Fruit fly (Drosophila melanogaster) whole organism, embryonic: Measurements from ENCODE around the gene Cad96Cb.
A peak's percentile ranks its signal among the peaks of the same experiment; 100 is the strongest.

ENCODE experiments used
- BtbVII ChIP-seq: fragments of 200-800 bp; sonication (Bioruptor generic); optimal IDR thresholded peaks from 3 replicates; lab custom pipeline; 2017; ENCODE audit warnings: missing biosample characterization, mild to moderate bottlenecking, missing genetic modification characterization
- CG10274 ChIP-seq: fragments of 200-800 bp; sonication (Bioruptor generic); optimal IDR thresholded peaks from 3 replicates; lab custom pipeline; 2017; ENCODE audit warnings: missing biosample characterization, mild to moderate bottlenecking, missing genetic modification characterization
- CG11560 ChIP-seq: fragments of 200-800 bp; sonication (Bioruptor generic); IDR thresholded peaks from 3 replicates; pipeline ENCODE4 v1.3.6; 2022; ENCODE audit warnings: missing biosample characterization, missing genetic modification characterization
- CG12104 ChIP-seq: fragments of 200-800 bp; sonication (Bioruptor generic); optimal IDR thresholded peaks from 3 replicates; lab custom pipeline; 2016; ENCODE audit warnings: missing biosample characterization, missing genetic modification characterization
- CG13123 ChIP-seq: fragments of 200-800 bp; sonication (Bioruptor generic); optimal IDR thresholded peaks from 2 replicates; lab custom pipeline; 2016; ENCODE audit warnings: missing biosample characterization, missing genetic modification characterization
- CG15601 ChIP-seq: fragments of 200-800 bp; sonication (Bioruptor generic); optimal IDR thresholded peaks from 3 replicates; lab custom pipeline; 2019; ENCODE audit warnings: missing biosample characterization, mild to moderate bottlenecking, missing genetic modification characterization, moderate library complexity
- CG15696 ChIP-seq: fragments of 200-800 bp; sonication (Bioruptor generic); optimal IDR thresholded peaks from 2 replicates; lab custom pipeline; 2019; ENCODE audit warnings: missing biosample characterization, mild to moderate bottlenecking, missing genetic modification characterization, moderate library complexity
- CG1603 ChIP-seq: fragments of 200-800 bp; sonication (Bioruptor generic); optimal IDR thresholded peaks from 2 replicates; lab custom pipeline; 2019; ENCODE audit warnings: missing biosample characterization, mild to moderate bottlenecking, missing genetic modification characterization, moderate library complexity
- CG17361 ChIP-seq: fragments of 200-800 bp; sonication (Bioruptor generic); IDR thresholded peaks from 3 replicates; pipeline ENCODE4 v1.3.6; 2022; ENCODE audit warnings: missing biosample characterization, missing genetic modification characterization
- CG3065 ChIP-seq: fragments of 200-800 bp; sonication (Bioruptor generic); optimal IDR thresholded peaks from 2 replicates; lab custom pipeline; 2016; ENCODE audit warnings: missing biosample characterization, missing genetic modification characterization
- CG3838 ChIP-seq: fragments of 200-800 bp; sonication (Bioruptor generic); optimal IDR thresholded peaks from 3 replicates; lab custom pipeline; 2016; ENCODE audit warnings: missing biosample characterization, missing genetic modification characterization
- CG5953 ChIP-seq: fragments of 200-800 bp; sonication (Bioruptor generic); IDR thresholded peaks from 2 replicates; pipeline ENCODE4 v1.3.6; 2022; ENCODE audit warnings: missing biosample characterization, missing genetic modification characterization
- CG6854 ChIP-seq: fragments of 200-800 bp; sonication (Bioruptor generic); optimal IDR thresholded peaks from 3 replicates; lab custom pipeline; 2017; ENCODE audit warnings: missing biosample characterization, mild to moderate bottlenecking, missing genetic modification characterization
- CG7556 ChIP-seq: fragments of 200-800 bp; sonication (Bioruptor generic); optimal IDR thresholded peaks from 2 replicates; lab custom pipeline; 2017; ENCODE audit warnings: missing biosample characterization, mild to moderate bottlenecking, missing genetic modification characterization
- CG7928 ChIP-seq: fragments of 200-800 bp; sonication (Bioruptor generic); optimal IDR thresholded peaks from 2 replicates; lab custom pipeline; 2017; ENCODE audit warnings: missing biosample characterization, mild to moderate bottlenecking, missing genetic modification characterization
- CoRest ChIP-seq: fragments of 200-800 bp; sonication (Bioruptor generic); optimal IDR thresholded peaks from 3 replicates; lab custom pipeline; 2018; ENCODE audit warnings: missing biosample characterization, mild to moderate bottlenecking, missing genetic modification characterization, moderate library complexity
- Ets65A ChIP-seq: fragments of 200-800 bp; sonication (Bioruptor generic); peaks from one replicate; lab custom pipeline; 2016; ENCODE audit warnings: missing biosample characterization, missing genetic modification characterization
- HLH4C ChIP-seq: fragments of 200-800 bp; sonication (Bioruptor generic); IDR thresholded peaks from 3 replicates; pipeline ENCODE4 v1.3.6; 2022; ENCODE audit warnings: missing biosample characterization, missing genetic modification characterization; ENCODE audit not compliant: partially characterized antibody
- Hand ChIP-seq: fragments of 200-800 bp; sonication (Bioruptor generic); optimal IDR thresholded peaks from 2 replicates; lab custom pipeline; 2017; ENCODE audit warnings: mild to moderate bottlenecking, missing biosample characterization, missing genetic modification reagents, missing genetic modification characterization
- HmgZ ChIP-seq: fragments of 200-800 bp; sonication (Bioruptor generic); optimal IDR thresholded peaks from 2 replicates; lab custom pipeline; 2018; ENCODE audit warnings: missing biosample characterization, mild to moderate bottlenecking, missing genetic modification characterization
- Hr3 ChIP-seq: fragments of 200-800 bp; sonication (Bioruptor generic); optimal IDR thresholded peaks from 3 replicates; lab custom pipeline; 2016; ENCODE audit warnings: missing biosample characterization, missing genetic modification characterization
- Lpt ChIP-seq: fragments of >200 bp; optimal IDR thresholded peaks from 2 replicates; lab custom pipeline; 2018; ENCODE audit warnings: missing biosample characterization, missing genetic modification characterization
- Med ChIP-seq: fragments of 200-800 bp; sonication (Bioruptor generic); peaks from one replicate; lab custom pipeline; 2016; ENCODE audit warnings: missing biosample characterization, missing genetic modification characterization, mild to moderate bottlenecking, inconsistent platforms, moderate library complexity
- Optix ChIP-seq: fragments of 200-800 bp; sonication (Bioruptor generic); IDR thresholded peaks from 3 replicates; pipeline ENCODE4 v1.3.6; 2022; ENCODE audit warnings: missing biosample characterization, missing genetic modification characterization
- Ptx1 ChIP-seq: fragments of 200-800 bp; sonication (Bioruptor generic); IDR thresholded peaks from 2 replicates; pipeline ENCODE4 v1.3.6; 2022; ENCODE audit warnings: missing biosample characterization, missing genetic modification characterization
- Rfx ChIP-seq: fragments of 200-800 bp; sonication (Bioruptor generic); IDR thresholded peaks from 2 replicates; pipeline ENCODE4 v1.3.6; 2022; ENCODE audit warnings: missing biosample characterization, missing genetic modification characterization
- bab2 ChIP-seq: fragments of 200-800 bp; sonication (Bioruptor generic); optimal IDR thresholded peaks from 2 replicates; lab custom pipeline; 2016; ENCODE audit warnings: missing biosample characterization, missing genetic modification characterization
- br ChIP-seq: fragments of >200 bp; optimal IDR thresholded peaks from 2 replicates; lab custom pipeline; 2017
- dm ChIP-seq: fragments of 200-800 bp; sonication (Bioruptor generic); optimal IDR thresholded peaks from 3 replicates; lab custom pipeline; 2016; ENCODE audit warnings: missing biosample characterization, missing genetic modification characterization
- ems ChIP-seq: fragments of 200-800 bp; sonication (Bioruptor generic); optimal IDR thresholded peaks from 3 replicates; lab custom pipeline; 2016; ENCODE audit warnings: missing biosample characterization, missing genetic modification characterization
- hb ChIP-seq: fragments of 200-800 bp; sonication (Bioruptor generic); IDR thresholded peaks from 3 replicates; pipeline ENCODE4 v1.3.6; 2022; ENCODE audit warnings: missing biosample characterization, missing genetic modification characterization; ENCODE audit not compliant: partially characterized antibody
- hkb ChIP-seq, 2 experiments: fragments of 200-800 bp in 1 of 2; fragments of >200 bp in 1 of 2; sonication (Bioruptor generic) in 1 of 2; IDR thresholded peaks in 1 of 2; optimal IDR thresholded peaks in 1 of 2; 2 replicates each; pipeline versions ENCODE4 v1.3.6 to Lab custom; 2017 to 2022; ENCODE audit warnings: missing biosample characterization in 1 of 2, missing genetic modification characterization in 1 of 2
- jumu ChIP-seq: fragments of 200-800 bp; sonication (Bioruptor generic); optimal IDR thresholded peaks from 3 replicates; lab custom pipeline; 2016; ENCODE audit warnings: missing biosample characterization, missing genetic modification characterization
- ken ChIP-seq: fragments of 200-800 bp; sonication (Bioruptor generic); IDR thresholded peaks from 3 replicates; pipeline ENCODE4 v1.3.6; 2022; ENCODE audit warnings: missing biosample characterization, missing genetic modification characterization
- kni ChIP-seq: fragments of 200-800 bp; sonication (Bioruptor generic); optimal IDR thresholded peaks from 3 replicates; lab custom pipeline; 2017; ENCODE audit warnings: mild to moderate bottlenecking, missing biosample characterization, missing genetic modification reagents, missing genetic modification characterization
- lmd ChIP-seq: fragments of 200-800 bp; sonication (Bioruptor generic); IDR thresholded peaks from 2 replicates; pipeline ENCODE4 v1.3.6; 2022; ENCODE audit warnings: missing biosample characterization, missing genetic modification characterization
- luna ChIP-seq: fragments of 200-800 bp; sonication (Bioruptor generic); optimal IDR thresholded peaks from 2 replicates; lab custom pipeline; 2016; ENCODE audit warnings: missing biosample characterization, missing genetic modification characterization
- mam ChIP-seq: fragments of 200-800 bp; sonication (Bioruptor generic); optimal IDR thresholded peaks from 3 replicates; lab custom pipeline; 2016; ENCODE audit warnings: missing biosample characterization, missing genetic modification characterization
- psq ChIP-seq: fragments of 200-800 bp; sonication (Bioruptor generic); optimal IDR thresholded peaks from 2 replicates; lab custom pipeline; 2017; ENCODE audit warnings: missing biosample characterization, missing genetic modification characterization
- pzg ChIP-seq: fragments of 200-800 bp; sonication (Bioruptor generic); optimal IDR thresholded peaks from 3 replicates; lab custom pipeline; 2018; ENCODE audit warnings: missing biosample characterization, mild to moderate bottlenecking, missing genetic modification characterization, moderate library complexity
- sc ChIP-seq, 3 experiments: fragments of >200 bp in 2 of 3; fragments of 200-800 bp in 1 of 3; sonication (Bioruptor generic) in 1 of 3; optimal IDR thresholded peaks; 2 replicates in 2 of 3; 3 replicates in 1 of 3; lab custom pipeline; 2017; ENCODE audit warnings: mild to moderate bottlenecking in 1 of 3, missing biosample characterization in 1 of 3, missing genetic modification characterization in 1 of 3, missing genetic modification reagents in 1 of 3
- sens ChIP-seq: fragments of 200-800 bp; sonication (Bioruptor generic); peaks from one replicate; lab custom pipeline; 2016; ENCODE audit warnings: missing biosample characterization, missing genetic modification characterization
- sima ChIP-seq: fragments of 200-800 bp; sonication (Bioruptor generic); optimal IDR thresholded peaks from 2 replicates; lab custom pipeline; 2016; ENCODE audit warnings: missing biosample characterization, missing genetic modification characterization
- tll ChIP-seq, 2 experiments: fragments of 200-800 bp in 1 of 2; fragments of >200 bp in 1 of 2; sonication (Bioruptor generic) in 1 of 2; optimal IDR thresholded peaks; 2 replicates each; lab custom pipeline; 2017 to 2019; ENCODE audit warnings: missing biosample characterization in 2 of 2, missing genetic modification characterization in 2 of 2, mild to moderate bottlenecking in 1 of 2, moderate library complexity in 1 of 2
- toy ChIP-seq: fragments of 200-800 bp; sonication (Bioruptor generic); IDR thresholded peaks from 2 replicates; pipeline ENCODE4 v1.3.6; 2022; ENCODE audit warnings: missing biosample characterization, missing genetic modification characterization
- tup ChIP-seq: fragments of 200-800 bp; sonication (Bioruptor generic); optimal IDR thresholded peaks from 2 replicates; lab custom pipeline; 2016; ENCODE audit warnings: missing biosample characterization, mild to moderate bottlenecking, missing genetic modification characterization, moderate library complexity
- wor ChIP-seq: fragments of 200-800 bp; sonication (Bioruptor generic); IDR thresholded peaks from 2 replicates; pipeline ENCODE4 v1.3.6; 2022; ENCODE audit warnings: missing biosample characterization, missing genetic modification characterization

Cad96Cb gene

DNA sequence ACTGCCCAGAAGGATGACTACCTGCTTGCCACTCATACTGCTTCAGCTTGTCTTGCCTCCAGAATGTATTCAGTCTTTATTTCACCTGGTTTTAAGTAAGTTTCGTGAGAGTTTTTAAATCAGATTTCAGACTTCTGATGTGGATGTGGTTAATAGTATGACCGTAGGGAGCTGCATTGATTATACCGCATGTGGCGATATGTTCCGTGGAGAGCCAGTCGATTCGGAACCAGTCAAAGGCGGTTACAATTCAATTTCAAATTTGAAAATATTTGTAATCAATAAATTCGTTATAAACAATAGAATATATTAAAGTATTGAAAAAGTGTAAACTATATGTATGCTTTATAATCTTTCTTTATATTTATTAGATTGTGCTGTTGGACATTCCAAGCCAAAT lies 3.2 kb upstream of the Cad96Cb start, which contains the start of gene Sil1 (continued):
- peak; percentile 66 for TF ChIP-seq pzg (GFP tag; lab: Kevin White, UChicago)

DNA sequence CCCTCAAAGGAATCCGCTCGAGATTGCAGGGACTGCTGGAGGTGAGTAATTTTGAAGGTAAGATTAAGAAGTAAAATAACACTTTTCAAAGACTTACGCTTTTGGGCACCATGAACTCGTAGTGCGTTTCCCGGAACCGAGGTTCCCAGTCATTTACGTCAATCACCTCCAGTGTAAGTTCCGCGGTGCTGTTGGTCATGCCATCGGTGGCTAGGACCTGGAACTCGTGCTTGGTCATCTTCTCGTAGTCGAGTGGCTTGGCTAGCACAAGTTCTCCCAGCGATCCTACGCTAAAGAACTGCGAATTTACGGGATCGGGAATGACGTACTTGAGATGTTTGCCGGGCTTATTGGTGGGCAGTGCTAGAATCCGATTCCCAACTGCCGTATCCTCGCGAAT lies 6.6 kb downstream of the Cad96Cb start:
- TF ChIP-seq CG13123 (GFP tag; lab: Kevin White, UChicago) (no peak), tup (GFP tag; lab: Kevin White, UChicago) (no peak), sc (optimal IDR thresholded peaks at IDR 0.05; lab: Kevin White, UChicago) (no peak), sc (GFP tag; optimal IDR thresholded peaks at IDR 0.05; lab: Kevin White, UChicago) (no peak), CG17361 (GFP tag; lab: Robert Waterston, UW) (no peak), Ets65A (GFP tag; lab: Kevin White, UChicago) (peak; percentile 91), bab2 (no peak), psq (GFP tag; lab: Kevin White, UChicago) (no peak)

DNA sequence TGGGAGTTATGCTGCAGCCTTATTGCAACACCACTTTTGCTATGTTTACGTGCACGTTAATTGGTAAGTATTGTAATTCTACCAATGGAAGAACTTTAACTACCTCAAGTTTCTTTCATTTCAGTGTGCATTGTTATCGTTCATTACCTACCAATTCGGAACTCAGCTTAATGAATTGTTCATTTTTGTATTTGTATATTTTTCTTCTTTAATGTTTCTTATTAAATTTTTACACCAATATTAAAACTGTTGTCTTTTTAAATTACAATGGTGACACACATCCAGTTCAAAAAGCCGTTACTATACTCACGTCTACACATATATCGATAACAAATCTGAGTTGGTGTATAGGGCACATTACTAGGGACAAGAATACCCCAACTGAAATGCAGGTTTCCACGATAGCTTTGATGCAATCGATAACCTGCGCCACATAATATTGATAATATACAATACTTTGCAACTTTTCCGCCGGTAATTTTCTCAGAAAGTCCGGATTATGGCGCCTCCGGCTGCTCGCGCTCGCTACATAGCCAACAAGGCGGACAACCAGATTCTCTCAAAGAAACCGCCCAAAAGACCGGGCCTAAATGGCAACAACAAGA lies 10.8 kb downstream of the Cad96Cb start, which contains the start of gene Alg9:
Gene Alg9, plus strand, starts transcription at position 387 of the 605 bp plus-strand sequence.
- TF ChIP-seq tll (GFP tag; optimal IDR thresholded peaks at IDR 0.05; lab: Kevin White, UChicago) (no peak), HmgZ (tag; lab: Kevin White, UChicago) (peak; percentile 44), Lpt (no peak), CG12104 (GFP tag; lab: Kevin White, UChicago) (no peak), hkb (optimal IDR thresholded peaks at IDR 0.05; lab: Kevin White, UChicago) (peak; percentile 18), hkb (GFP tag; IDR thresholded peaks at IDR 0.05; lab: Robert Waterston, UW) (no peak), mam (peak; percentile 26), Hr3 (GFP tag; lab: Kevin White, UChicago) (peak; percentile 64), toy (no peak), Rfx (GFP tag; lab: Robert Waterston, UW) (peak; percentile 34; the same call in 1 of the 2 replicates), luna (GFP tag; lab: Kevin White, UChicago) (no peak), CG15696 (tag; lab: Kevin White, UChicago) (no peak), sens (peak; percentile 72), pzg (GFP tag; lab: Kevin White, UChicago) (peak; percentile 79), Med (GFP tag; lab: Kevin White, UChicago) (peak; percentile 88), hb (GFP tag; lab: Robert Waterston, UW) (peak; percentile 94), CG15601 (tag; lab: Kevin White, UChicago) (no peak), CG7928 (GFP tag; lab: Kevin White, UChicago) (no peak), Optix (no peak), wor (GFP tag; lab: Robert Waterston, UW) (no peak), sima (GFP tag; lab: Kevin White, UChicago) (no peak), CG5953 (no peak), dm (GFP tag; lab: Kevin White, UChicago) (peak; percentile 17), CG7556 (GFP tag; lab: Kevin White, UChicago) (no peak), Ptx1 (no peak), CoRest (peak; percentile 47), CG1603 (tag; lab: Kevin White, UChicago) (peak; percentile 81), CG11560 (tag; lab: Robert Waterston, UW) (no peak), Hand (no peak), ken (0 out of 3 replicates have a peak, but pooled peaks have one; percentile 24), jumu (GFP tag; lab: Kevin White, UChicago) (no peak), CG3838 (GFP tag; lab: Kevin White, UChicago) (no peak), kni (GFP tag; lab: Kevin White, UChicago) (no peak), lmd (GFP tag; lab: Robert Waterston, UW) (no peak), CG10274 (GFP tag; lab: Kevin White, UChicago) (no peak), BtbVII (GFP tag; lab: Kevin White, UChicago) (no peak), CG6854 (GFP tag; lab: Kevin White, UChicago) (no peak), ems (peak; percentile 16), CG3065 (no peak), br (lab: Kevin White, UChicago) (no peak), HLH4C (GFP tag; lab: Robert Waterston, UW) (peak; percentile 95)
